Worm (Caenorhabditis elegans) whole organism, midembryonic: ENCODE measurements around the gene K06B9.6.

Experiments
- T22C8.4 ChIP-seq: fragments of 200-800 bp; sonication (Bioruptor generic); IDR thresholded peaks from 2 replicates; pipeline ENCODE4 v1.3.6; 2022; ENCODE audit warnings: missing genetic modification characterization, missing compliant biosample characterization
- cog-1 ChIP-seq: sonication (generic microtip); optimal IDR thresholded peaks from 2 replicates; lab custom pipeline; 2016; ENCODE audit warnings: missing genetic modification characterization, missing compliant biosample characterization
- flt-1 ChIP-seq: fragments of 200-800 bp; sonication (Bioruptor generic); IDR thresholded peaks from 2 replicates; pipeline ENCODE4 v1.3.6; 2022; ENCODE audit warnings: missing genetic modification characterization, missing compliant biosample characterization
- klf-2 ChIP-seq: fragments of 200-800 bp; sonication (Bioruptor generic); conservative IDR thresholded peaks from 2 replicates; pipeline ENCODE4 v1.3.6; 2022; ENCODE audit warnings: missing genetic modification reagents, missing genetic modification characterization, missing compliant biosample characterization
- med-1 ChIP-seq: sonication (generic microtip); optimal IDR thresholded peaks from 2 replicates; lab custom pipeline; 2017; ENCODE audit warnings: missing genetic modification characterization, mild to moderate bottlenecking, missing compliant biosample characterization, antibody characterized with exemption, missing genetic modification reagents; ENCODE audit not compliant: insufficient read depth
- ref-1 ChIP-seq: fragments of 200-800 bp; sonication (Bioruptor generic); conservative IDR thresholded peaks from 2 replicates; pipeline ENCODE4 v1.3.6; 2022; ENCODE audit warnings: missing genetic modification reagents, missing genetic modification characterization, missing compliant biosample characterization
- ztf-23 ChIP-seq: fragments of 200-800 bp; sonication (Bioruptor generic); IDR thresholded peaks from 2 replicates; pipeline ENCODE4 v1.3.6; 2022; ENCODE audit warnings: missing genetic modification reagents, missing genetic modification characterization, missing compliant biosample characterization
- ztf-29 ChIP-seq: fragments of 200-800 bp; sonication (Bioruptor generic); IDR thresholded peaks from 2 replicates; pipeline ENCODE4 v1.3.6; 2022; ENCODE audit warnings: missing genetic modification reagents, missing genetic modification characterization, missing compliant biosample characterization

ce11 chrIV:4164392-4164791, 32.2 kb downstream of the K06B9.6 start, which contains the start of gene scrm-8:
- TF ChIP-seq klf-2 (no peak), med-1 (GFP tag; lab: Kevin White, UChicago) (no peak), ztf-29 (no peak), T22C8.4 (no peak), flt-1 (no peak), ref-1 (GFP tag; lab: Robert Waterston, UW) (no peak), cog-1 (tag; lab: Kevin White, UChicago) (no peak), ztf-23 (GFP tag; lab: Robert Waterston, UW) (no peak)
